Worm (Caenorhabditis elegans) whole organism, L3 larva: Measurements from ENCODE around the gene Y39G8B.2.

Source experiments
- R02D3.7 ChIP-seq: fragments of 150-350 bp; optimal IDR thresholded peaks from 2 replicates; lab custom pipeline; 2014; ENCODE audit warnings: missing biosample characterization, missing genetic modification characterization
- ZK546.5 ChIP-seq: sonication (generic microtip); optimal IDR thresholded peaks from 2 replicates; lab custom pipeline; 2017; ENCODE audit warnings: missing biosample characterization, missing genetic modification characterization
- ama-1 ChIP-seq: fragments of 150-350 bp; optimal IDR thresholded peaks from 2 replicates; lab custom pipeline; 2018
- ceh-16 ChIP-seq: sonication (generic microtip); optimal IDR thresholded peaks from 2 replicates; lab custom pipeline; 2017; ENCODE audit warnings: missing biosample characterization, missing genetic modification characterization
- ceh-28 ChIP-seq: fragments of 150-350 bp; optimal IDR thresholded peaks from 2 replicates; lab custom pipeline; 2014; ENCODE audit warnings: missing biosample characterization, missing genetic modification reagents, missing genetic modification characterization
- ceh-82 ChIP-seq: fragments of 150-350 bp; optimal IDR thresholded peaks from 2 replicates; lab custom pipeline; 2014; ENCODE audit warnings: missing biosample characterization, missing genetic modification characterization
- ceh-9 ChIP-seq: sonication (generic microtip); optimal IDR thresholded peaks from 2 replicates; lab custom pipeline; 2018; ENCODE audit warnings: missing biosample characterization, missing genetic modification characterization
- daf-12 ChIP-seq: fragments of 150-350 bp; optimal IDR thresholded peaks from 2 replicates; lab custom pipeline; 2014; ENCODE audit warnings: missing biosample characterization, missing genetic modification reagents, missing genetic modification characterization
- egl-27 ChIP-seq: sonication (generic microtip); optimal IDR thresholded peaks from 4 replicates; lab custom pipeline; 2017; ENCODE audit warnings: missing biosample characterization, missing genetic modification reagents, missing genetic modification characterization
- elt-2 ChIP-seq: sonication (generic microtip); optimal IDR thresholded peaks from 2 replicates; lab custom pipeline; 2016; ENCODE audit warnings: missing genetic modification reagents, mild to moderate bottlenecking, missing genetic modification characterization, missing compliant biosample characterization
- elt-3 ChIP-seq, 3 experiments: fragments of 150-350 bp in 1 of 3; sonication (generic microtip) in 2 of 3; optimal IDR thresholded peaks; 2 replicates in 2 of 3; 4 replicates in 1 of 3; lab custom pipeline; 2014 to 2017; ENCODE audit warnings: missing biosample characterization in 3 of 3, missing genetic modification characterization in 3 of 3
- eor-1 ChIP-seq, 2 experiments: fragments of 150-350 bp; optimal IDR thresholded peaks; 2 replicates each; lab custom pipeline; 2014 to 2018; ENCODE audit warnings: missing biosample characterization in 2 of 2, missing genetic modification characterization in 2 of 2
- fkh-10 ChIP-seq: sonication (generic microtip); optimal IDR thresholded peaks from 2 replicates; lab custom pipeline; 2017; ENCODE audit warnings: missing biosample characterization, missing genetic modification reagents, missing genetic modification characterization
- fkh-2 ChIP-seq: fragments of 150-350 bp; optimal IDR thresholded peaks from 2 replicates; lab custom pipeline; 2014; ENCODE audit warnings: missing biosample characterization, missing genetic modification reagents, missing genetic modification characterization
- jun-1 ChIP-seq: fragments of 150-350 bp; optimal IDR thresholded peaks from 2 replicates; lab custom pipeline; 2014; ENCODE audit warnings: missing biosample characterization, missing genetic modification reagents, missing genetic modification characterization
- lin-15B ChIP-seq: fragments of 150-350 bp; optimal IDR thresholded peaks from 2 replicates; lab custom pipeline; 2014; ENCODE audit warnings: missing biosample characterization, missing genetic modification characterization
- lsy-12 ChIP-seq: sonication (generic microtip); optimal IDR thresholded peaks from 2 replicates; lab custom pipeline; 2016; ENCODE audit warnings: mild to moderate bottlenecking, missing genetic modification characterization, missing compliant biosample characterization
- mdl-1 ChIP-seq: fragments of 150-350 bp; optimal IDR thresholded peaks from 2 replicates; lab custom pipeline; 2014; ENCODE audit warnings: missing biosample characterization, missing genetic modification characterization
- nhr-12 ChIP-seq: fragments of 150-350 bp; optimal IDR thresholded peaks from 2 replicates; lab custom pipeline; 2014; ENCODE audit warnings: missing biosample characterization, missing genetic modification characterization
- nhr-23 ChIP-seq: fragments of 150-350 bp; optimal IDR thresholded peaks from 2 replicates; lab custom pipeline; 2014; ENCODE audit warnings: missing biosample characterization, missing genetic modification reagents, missing genetic modification characterization
- nhr-237 ChIP-seq: fragments of 150-350 bp; optimal IDR thresholded peaks from 2 replicates; lab custom pipeline; 2014; ENCODE audit warnings: missing biosample characterization, missing genetic modification characterization
- nhr-25 ChIP-seq: sonication (generic microtip); optimal IDR thresholded peaks from 2 replicates; lab custom pipeline; 2017; ENCODE audit warnings: missing biosample characterization, missing genetic modification characterization
- nhr-28 ChIP-seq: fragments of 150-350 bp; optimal IDR thresholded peaks from 2 replicates; lab custom pipeline; 2014; ENCODE audit warnings: missing biosample characterization, missing genetic modification characterization
- nhr-43 ChIP-seq: sonication (generic microtip); optimal IDR thresholded peaks from 2 replicates; lab custom pipeline; 2016; ENCODE audit warnings: mild to moderate bottlenecking, missing genetic modification characterization, missing compliant biosample characterization; ENCODE audit not compliant: poor library complexity, severe bottlenecking
- nhr-67 ChIP-seq: fragments of 150-350 bp; optimal IDR thresholded peaks from 2 replicates; lab custom pipeline; 2014; ENCODE audit warnings: missing biosample characterization, missing genetic modification characterization
- nhr-76 ChIP-seq: fragments of 150-350 bp; sonication (generic microtip); optimal IDR thresholded peaks from 5 replicates; lab custom pipeline; 2014; ENCODE audit warnings: missing biosample characterization, missing genetic modification characterization
- nhr-77 ChIP-seq: fragments of 150-350 bp; optimal IDR thresholded peaks from 2 replicates; lab custom pipeline; 2014; ENCODE audit warnings: missing biosample characterization, missing genetic modification characterization
- pqm-1 ChIP-seq: fragments of 150-350 bp; optimal IDR thresholded peaks from 2 replicates; lab custom pipeline; 2017; ENCODE audit warnings: missing biosample characterization, missing genetic modification characterization, inconsistent platforms
- sea-2 ChIP-seq: fragments of 150-350 bp; sonication (generic microtip); optimal IDR thresholded peaks from 4 replicates; lab custom pipeline; 2014; ENCODE audit warnings: missing biosample characterization, missing genetic modification reagents, missing genetic modification characterization
- skn-1 ChIP-seq: fragments of 150-350 bp; optimal IDR thresholded peaks from 2 replicates; lab custom pipeline; 2014; ENCODE audit warnings: missing biosample characterization, missing genetic modification characterization
- snpc-4 ChIP-seq: fragments of 150-350 bp; optimal IDR thresholded peaks from 2 replicates; lab custom pipeline; 2014; ENCODE audit warnings: missing biosample characterization, missing genetic modification characterization
- tbx-2 ChIP-seq: sonication (generic microtip); optimal IDR thresholded peaks from 2 replicates; lab custom pipeline; 2016; ENCODE audit warnings: mild to moderate bottlenecking, missing genetic modification characterization, missing compliant biosample characterization
- unc-39 ChIP-seq: sonication (generic microtip); optimal IDR thresholded peaks from 4 replicates; lab custom pipeline; 2017; ENCODE audit warnings: missing biosample characterization, missing genetic modification characterization
- unc-62 ChIP-seq: fragments of 150-350 bp; sonication (generic microtip); optimal IDR thresholded peaks from 4 replicates; lab custom pipeline; 2014; ENCODE audit warnings: missing biosample characterization, missing genetic modification reagents, missing genetic modification characterization
- zag-1 ChIP-seq: fragments of 150-350 bp; optimal IDR thresholded peaks from 2 replicates; lab custom pipeline; 2014; ENCODE audit warnings: missing biosample characterization, missing genetic modification characterization
- ztf-11 ChIP-seq: fragments of 150-350 bp; optimal IDR thresholded peaks from 2 replicates; lab custom pipeline; 2014; ENCODE audit warnings: missing biosample characterization, missing genetic modification characterization
- ztf-4 ChIP-seq: fragments of 150-350 bp; optimal IDR thresholded peaks from 2 replicates; lab custom pipeline; 2014; ENCODE audit warnings: missing biosample characterization, missing genetic modification characterization

Y39G8B.2 gene

DNA sequence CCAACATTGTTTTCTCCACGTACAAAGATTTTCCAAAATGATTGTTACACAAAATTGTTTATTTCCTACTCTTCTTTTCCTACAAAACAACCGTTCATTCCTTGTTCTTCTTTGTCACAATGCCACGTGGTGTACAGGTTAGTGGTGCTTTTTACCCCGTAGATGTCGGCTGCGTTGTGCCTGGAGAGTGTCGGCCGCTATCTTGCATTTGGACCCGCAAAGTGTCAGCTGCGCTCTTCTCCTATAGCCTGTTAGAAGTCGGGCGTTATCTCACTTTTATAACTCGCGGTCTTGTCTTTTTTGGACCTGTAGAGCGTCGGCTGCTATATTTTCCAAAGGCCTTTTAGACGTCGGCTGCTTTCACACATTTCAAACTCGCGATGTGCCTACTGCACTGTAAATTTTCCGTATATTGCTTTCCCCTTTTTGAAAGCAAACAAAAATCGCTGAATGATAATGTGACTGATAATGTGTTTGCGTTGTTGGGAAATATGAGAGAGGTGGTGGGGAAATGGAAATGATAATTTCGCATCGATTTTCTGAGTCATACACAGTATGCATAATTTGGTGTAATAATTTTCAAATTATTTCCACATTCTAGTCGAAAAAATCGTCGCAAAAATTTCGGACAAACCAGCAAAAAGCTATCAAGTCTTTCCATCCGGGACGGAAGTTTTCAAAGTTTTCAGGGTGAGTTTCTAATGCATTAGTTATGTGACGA is 34.8 kb upstream of the Y39G8B.2 start, which contains the start of gene F01D5.8:
Gene F01D5.8 (plus strand): TSS at position 51 of the 721 bp plus-strand sequence.
- TF ChIP-seq eor-1 (tag; optimal IDR thresholded peaks at IDR 0.05; lab: Kevin White, UChicago): no peak
- no peak for TF ChIP-seq jun-1 (tag; lab: Kevin White, UChicago)
- TF ChIP-seq snpc-4 (tag; lab: Kevin White, UChicago): peak; percentile 17
- TF ChIP-seq lsy-12 (tag; lab: Kevin White, UChicago): no peak
- no peak for TF ChIP-seq egl-27
- TF ChIP-seq nhr-77 (tag; lab: Kevin White, UChicago): no peak
- TF ChIP-seq nhr-12 (tag; lab: Kevin White, UChicago): no peak
- no peak for TF ChIP-seq sea-2 (GFP tag; lab: Kevin White, UChicago)
- TF ChIP-seq nhr-28 (tag; lab: Kevin White, UChicago): no peak
- TF ChIP-seq nhr-237 (tag; lab: Kevin White, UChicago): no peak
- TF ChIP-seq elt-3 (tag; optimal IDR thresholded peaks at IDR 0.05; lab: Kevin White, UChicago): no peak
- peak; percentile 45 for TF ChIP-seq elt-2
- TF ChIP-seq fkh-2 (tag; lab: Kevin White, UChicago): no peak

DNA sequence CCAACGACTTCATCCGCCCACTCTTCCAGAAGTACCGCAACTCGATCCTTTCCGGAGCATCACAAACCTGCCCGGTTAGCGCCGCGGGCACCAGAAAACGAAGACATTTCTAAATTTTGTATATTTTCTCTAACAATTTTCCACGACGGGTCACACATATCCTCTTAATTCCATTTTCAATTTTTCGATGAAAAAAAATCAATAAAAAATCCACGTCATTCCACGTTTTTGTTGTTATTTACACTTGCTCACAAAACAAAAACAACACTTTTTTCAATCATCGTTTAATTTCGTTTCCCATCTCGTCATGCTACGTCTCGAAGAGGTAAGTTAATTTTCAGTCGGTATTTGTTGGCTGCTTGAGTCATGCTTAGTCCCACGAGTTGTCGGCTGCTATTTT is 32.3 kb upstream of the Y39G8B.2 start, which contains the start of gene F01D5.7:
Gene F01D5.7 (plus strand): TSS at position 301 of the 400 bp plus-strand sequence.
- TF ChIP-seq elt-2 (no peak), ceh-82 (tag; lab: Kevin White, UChicago) (no peak), zag-1 (no peak), unc-62 (no peak)

DNA sequence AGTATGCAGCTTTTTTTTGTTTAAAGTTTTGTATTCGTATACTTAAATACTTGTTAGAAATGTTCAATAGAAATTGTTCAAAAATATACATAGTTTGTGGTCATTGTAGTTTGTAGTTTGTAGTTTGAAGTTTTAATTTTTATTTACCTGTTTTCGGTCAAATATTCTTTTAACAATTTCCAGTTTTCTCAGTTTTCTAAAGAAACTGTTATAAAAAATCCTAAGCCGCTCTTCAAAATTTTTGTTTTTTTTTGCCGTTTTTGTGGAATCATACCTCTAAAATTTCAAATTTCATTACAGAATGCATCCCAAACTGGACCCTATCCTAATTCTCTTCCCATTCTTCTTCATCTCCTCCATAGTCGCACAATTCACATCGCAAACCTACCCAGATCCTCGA is 30.2 kb upstream of the Y39G8B.2 start, which contains the start of gene F01D5.6:
Gene F01D5.6 (plus strand): TSS at position 301 of the 400 bp plus-strand sequence.
- no peak for TF ChIP-seq nhr-77 (tag; lab: Kevin White, UChicago)
- no peak for TF ChIP-seq lin-15B
- TF ChIP-seq, all 47 proteins: peak for 0

DNA sequence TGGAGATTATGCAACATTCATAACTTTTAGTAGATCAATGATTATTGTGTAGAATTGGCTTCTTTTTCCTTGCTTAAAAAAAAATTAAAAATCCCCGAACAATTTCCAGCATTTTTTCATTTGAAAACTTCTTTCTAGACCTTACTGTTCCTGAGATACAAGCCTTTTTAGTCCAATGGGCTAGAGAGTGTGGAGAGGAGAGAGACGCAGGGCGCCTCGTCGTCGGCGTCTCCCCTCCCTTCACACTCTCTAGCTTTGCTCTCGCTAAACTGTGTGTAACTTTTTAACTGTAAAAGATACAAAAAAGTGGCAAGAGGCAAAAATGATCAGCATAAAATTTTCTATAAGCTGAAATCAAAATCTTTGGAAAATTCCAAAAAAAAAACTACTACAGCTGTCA is 29.2 kb upstream of the Y39G8B.2 start:
- TF ChIP-seq mdl-1 (tag; lab: Kevin White, UChicago): no peak
- TF ChIP-seq ceh-9 (tag; lab: Kevin White, UChicago): no peak
- TF ChIP-seq R02D3.7: no peak
- TF ChIP-seq elt-2: no peak
- TF ChIP-seq nhr-237 (tag; lab: Kevin White, UChicago): no peak
- no peak for TF ChIP-seq ztf-11 (tag; lab: Kevin White, UChicago)
- no peak for TF ChIP-seq unc-39 (tag; lab: Kevin White, UChicago)
- no peak for TF ChIP-seq nhr-25 (tag; lab: Kevin White, UChicago)
- no peak for TF ChIP-seq nhr-76 (tag; lab: Kevin White, UChicago)
- TF ChIP-seq unc-62: no peak
- no peak for TF ChIP-seq fkh-10 (GFP tag; lab: Kevin White, UChicago)
- TF ChIP-seq ceh-28 (tag; lab: Kevin White, UChicago): no peak
- no peak for TF ChIP-seq nhr-67

DNA sequence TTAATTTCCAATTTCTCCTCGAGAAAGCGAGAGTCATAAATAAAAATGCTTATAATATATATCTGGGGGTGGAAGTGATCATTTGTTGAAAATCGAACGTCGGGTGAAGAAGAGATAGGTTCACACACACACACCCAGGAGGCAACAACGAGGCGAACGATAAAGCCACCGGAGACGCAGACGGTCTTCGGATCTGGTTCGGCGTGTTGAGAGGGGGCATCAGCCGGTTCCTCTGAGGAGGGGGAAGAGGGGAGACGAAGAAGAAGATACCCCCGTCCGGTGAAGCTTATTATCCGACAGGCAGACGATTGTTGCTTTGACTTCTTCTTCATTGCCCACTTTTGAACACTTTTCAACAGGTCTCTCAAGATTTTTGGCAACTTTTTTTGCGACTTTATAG is 28.7 kb upstream of the Y39G8B.2 start:
- TF ChIP-seq nhr-43 (peak; percentile 56), eor-1 (tag; optimal IDR thresholded peaks at IDR 0.05; lab: Kevin White, UChicago) (no peak), ZK546.5 (no peak), ama-1 (lab: Kevin White, UChicago) (no peak), daf-12 (tag; lab: Kevin White, UChicago) (no peak), nhr-76 (tag; lab: Kevin White, UChicago) (no peak), ceh-16 (tag; lab: Kevin White, UChicago) (no peak)

DNA sequence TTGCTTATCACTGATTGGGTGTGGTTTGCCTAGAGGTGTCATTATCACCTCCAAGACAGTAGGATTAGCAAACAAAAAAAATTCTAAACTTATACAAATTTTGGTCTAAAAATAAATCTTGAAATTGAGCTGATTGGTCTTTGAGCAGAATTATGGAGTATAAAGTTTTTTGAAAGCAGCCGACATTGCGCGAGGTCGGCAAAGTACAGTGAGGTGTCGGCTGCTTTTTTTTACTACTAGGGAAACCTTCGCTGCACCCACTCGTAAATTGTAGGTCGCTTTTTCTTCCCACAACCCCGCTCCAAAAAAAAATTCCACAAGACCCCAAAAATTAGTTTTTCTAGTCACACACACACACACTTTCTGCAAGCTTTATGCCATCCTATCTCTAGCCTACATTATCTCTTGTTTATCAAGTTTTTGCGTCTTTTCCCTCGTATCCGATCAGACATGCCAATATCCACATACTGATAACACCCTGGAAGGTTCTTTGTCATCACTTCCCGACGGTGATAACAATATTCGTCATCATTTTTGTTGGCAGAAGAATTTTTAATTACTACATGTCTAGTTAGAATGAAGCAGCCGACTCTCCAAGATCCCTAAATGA is 27.9 kb upstream of the Y39G8B.2 start:
- TF ChIP-seq ceh-9 (tag; lab: Kevin White, UChicago) (no peak), nhr-43 (no peak), snpc-4 (tag; lab: Kevin White, UChicago) (peak; percentile 35), R02D3.7 (no peak), elt-3 (tag; optimal IDR thresholded peaks at IDR 0.05; lab: Kevin White, UChicago) (no peak), unc-39 (tag; lab: Kevin White, UChicago) (no peak), egl-27 (no peak), skn-1 (no peak), nhr-23 (tag; lab: Kevin White, UChicago) (no peak), tbx-2 (tag; lab: Kevin White, UChicago) (no peak), pqm-1 (tag; lab: Kevin White, UChicago) (no peak), ztf-11 (tag; lab: Kevin White, UChicago) (no peak), ceh-16 (tag; lab: Kevin White, UChicago) (no peak), nhr-67 (no peak), elt-2 (peak; percentile 26), fkh-10 (GFP tag; lab: Kevin White, UChicago) (no peak), ztf-4 (tag; lab: Kevin White, UChicago) (no peak)
